Fruit fly (Drosophila melanogaster): ENCODE results near the gene Ssu72.
A peak's percentile ranks its signal among the peaks of the same experiment; 100 is the strongest.

The Ssu72 gene

dm6 chrX:19694792-19695558 is 30.6 kb downstream of the Ssu72 start, which contains the start of gene CG14229 (continued):
- TF ChIP-seq CG6792 (GFP tag; optimal IDR thresholded peaks at IDR 0.05) (peak; percentile 34), acj6 (GFP tag; optimal IDR thresholded peaks at IDR 0.05) (peak; percentile 37), fd85E (GFP tag; optimal IDR thresholded peaks at IDR 0.05) (no peak), Eip78C (GFP tag) (peak; percentile 76), CG7368 (GFP tag; optimal IDR thresholded peaks at IDR 0.05) (no peak), achi (GFP tag; optimal IDR thresholded peaks at IDR 0.05) (peak; percentile 24), CG32006 (GFP tag; optimal IDR thresholded peaks at IDR 0.05) (peak; percentile 43), CG10631 (GFP tag; optimal IDR thresholded peaks at IDR 0.05) (peak; percentile 14), Met (GFP tag; optimal IDR thresholded peaks at IDR 0.05) (peak; percentile 29), Sox15 (GFP tag; optimal IDR thresholded peaks at IDR 0.05) (peak; percentile 19), Hr4 (GFP tag; optimal IDR thresholded peaks at IDR 0.05) (peak; percentile 39), CG11902 (GFP tag; optimal IDR thresholded peaks at IDR 0.05) (no peak), CG6163 (GFP tag; IDR thresholded peaks at IDR 0.05) (peak; percentile 66)

- TF ChIP-seq CG6163 (GFP tag; IDR thresholded peaks at IDR 0.05) (0 out of 3 replicates have a peak, but pooled peaks have one; percentile 32), CG11762 (GFP tag; optimal IDR thresholded peaks at IDR 0.05; ENCODE audit: insufficient read depth) (no peak), CG6808 (GFP tag; optimal IDR thresholded peaks at IDR 0.05) (no peak), CG10631 (GFP tag; optimal IDR thresholded peaks at IDR 0.05) (no peak), CG1621 (tag; optimal IDR thresholded peaks at IDR 0.05) (peak; percentile 35), fd85E (GFP tag; optimal IDR thresholded peaks at IDR 0.05) (no peak)
Measured at dm6 chrX:19696845-19697244, 32.5 kb downstream of the Ssu72 start, which contains the start of gene Cdc42. TSS of gene Cdc42 (plus strand) at chrX:19697091.

dm6 chrX:19697255-19697877 is 33.0 kb downstream of the Ssu72 start:
- TF ChIP-seq Eip78C (GFP tag): peak; percentile 60
- TF ChIP-seq esn (GFP tag; optimal IDR thresholded peaks at IDR 0.05): peak; percentile 21
- 0 out of 3 replicates have a peak, but pooled peaks have one; percentile 24 for TF ChIP-seq CG6163 (GFP tag; IDR thresholded peaks at IDR 0.05)
- TF ChIP-seq Sox14 (GFP tag; optimal IDR thresholded peaks at IDR 0.05): peak; percentile 48
- peak; percentile 63 for TF ChIP-seq CG1621 (tag; optimal IDR thresholded peaks at IDR 0.05)
- TF ChIP-seq Smox (GFP tag; optimal IDR thresholded peaks at IDR 0.05): no peak
- no peak for TF ChIP-seq CG10631 (GFP tag; optimal IDR thresholded peaks at IDR 0.05)
- TF ChIP-seq ss (GFP tag; optimal IDR thresholded peaks at IDR 0.05): peak; percentile 30 to 55
- TF ChIP-seq achi (GFP tag; optimal IDR thresholded peaks at IDR 0.05): no peak
- TF ChIP-seq topi (GFP tag; optimal IDR thresholded peaks at IDR 0.05): peak; percentile 31
- TF ChIP-seq CG6854 (GFP tag; optimal IDR thresholded peaks at IDR 0.05): peak; percentile 10

- TF ChIP-seq CG7368 (GFP tag; optimal IDR thresholded peaks at IDR 0.05): no peak
- no peak for TF ChIP-seq CG31627 (GFP tag; optimal IDR thresholded peaks at IDR 0.05)
- no peak for TF ChIP-seq CG11294 (GFP tag; IDR thresholded peaks at IDR 0.05)
- no peak for TF ChIP-seq Ets96B (tag; optimal IDR thresholded peaks at IDR 0.05)
- TF ChIP-seq Sox15 (GFP tag; optimal IDR thresholded peaks at IDR 0.05): no peak
- peak; percentile 67 for TF ChIP-seq Eip78C (GFP tag)
- no peak for TF ChIP-seq Gug (GFP tag; IDR thresholded peaks at IDR 0.05)
- no peak for TF ChIP-seq Lpt (GFP tag; optimal IDR thresholded peaks at IDR 0.05)
- TF ChIP-seq fkh (GFP tag; optimal IDR thresholded peaks at IDR 0.05): no peak
- TF ChIP-seq Blimp-1 (GFP tag; optimal IDR thresholded peaks at IDR 0.05): no peak
- no peak for TF ChIP-seq Sox14 (GFP tag; optimal IDR thresholded peaks at IDR 0.05)
- TF ChIP-seq CG8632 (GFP tag; optimal IDR thresholded peaks at IDR 0.05): no peak
- no peak for TF ChIP-seq vri (GFP tag; optimal IDR thresholded peaks at IDR 0.05)
- no peak for TF ChIP-seq CG34406 (GFP tag; optimal IDR thresholded peaks at IDR 0.05)
- TF ChIP-seq CG6163 (GFP tag; IDR thresholded peaks at IDR 0.05): peak; percentile 43; the same call in 1 of the 3 replicates
- TF ChIP-seq ss (GFP tag; optimal IDR thresholded peaks at IDR 0.05): no peak
- no peak for TF ChIP-seq pdm3 (GFP tag; optimal IDR thresholded peaks at IDR 0.05)
- no peak for TF ChIP-seq salr (GFP tag; optimal IDR thresholded peaks at IDR 0.05)
- TF ChIP-seq esn (GFP tag; optimal IDR thresholded peaks at IDR 0.05): peak; percentile 32
- no peak for TF ChIP-seq CG10631 (GFP tag; optimal IDR thresholded peaks at IDR 0.05)
- peak; percentile 21 for TF ChIP-seq achi (GFP tag; optimal IDR thresholded peaks at IDR 0.05)
- TF ChIP-seq net (GFP tag; optimal IDR thresholded peaks at IDR 0.05): no peak
- peak; percentile 20 for TF ChIP-seq CG3032 (tag; optimal IDR thresholded peaks at IDR 0.05)
Measured at dm6 chrX:19701611-19702010, 37.2 kb downstream of the Ssu72 start, which contains the start of gene Tcs4. TSS of gene Tcs4 (minus strand) at chrX:19701755.

Measured in whole organism, prepupa.